Worm (Caenorhabditis elegans): ENCODE data around the gene dmsr-11.

The dmsr-11 gene

DNA sequence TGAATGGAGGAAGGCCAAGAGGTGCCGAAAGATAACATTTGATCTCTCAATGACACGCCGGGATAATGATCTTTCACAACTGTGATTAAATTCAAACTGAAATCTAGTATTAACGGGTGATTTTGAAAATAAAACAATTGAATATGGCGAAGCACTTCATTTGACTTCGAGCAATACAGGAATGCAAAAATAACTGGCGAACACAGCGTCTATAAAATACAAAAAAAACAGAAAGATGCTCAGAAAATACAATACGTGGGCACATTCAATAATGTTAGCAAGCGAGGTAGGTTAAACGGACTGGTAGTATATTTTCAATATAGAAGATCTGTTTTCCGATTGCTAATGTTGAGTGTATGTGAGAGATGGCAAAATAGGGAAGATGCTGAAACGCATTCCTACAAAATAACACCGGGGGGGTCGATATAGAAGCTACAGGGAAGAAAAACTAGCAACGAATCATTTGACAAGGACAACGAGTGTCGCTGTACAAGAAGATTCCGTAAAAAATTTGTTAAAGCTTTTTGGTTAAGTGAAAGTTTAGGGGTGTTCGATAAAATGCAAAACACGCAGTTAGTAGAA is 20.8 kb downstream of the dmsr-11 start (continued):
- no peak for TF ChIP-seq snpc-3.4 (tag; optimal IDR thresholded peaks at IDR 0.05)
- 0 out of 2 replicates have a peak, but pooled peaks have one; percentile 28 for TF ChIP-seq ceh-100 (GFP tag; IDR thresholded peaks at IDR 0.05)
- 0 out of 2 replicates have a peak, but pooled peaks have one; percentile 8 for TF ChIP-seq pbrm-1 (GFP tag; IDR thresholded peaks at IDR 0.05)
- TF ChIP-seq B0261.1 (tag; optimal IDR thresholded peaks at IDR 0.05): no peak
- TF ChIP-seq egl-18 (GFP tag; IDR thresholded peaks at IDR 0.05): no peak
- TF ChIP-seq akir-1 (GFP tag; optimal IDR thresholded peaks at IDR 0.05): no peak
- TF ChIP-seq hmg-1.2 (GFP tag; IDR thresholded peaks at IDR 0.05): peak; percentile 39
- peak; percentile 93 for TF ChIP-seq B0336.3 (GFP tag; IDR thresholded peaks at IDR 0.05)
- TF ChIP-seq cebp-1 (GFP tag; IDR thresholded peaks at IDR 0.05): no peak
- no peak for TF ChIP-seq cebp-1 (tag; optimal IDR thresholded peaks at IDR 0.05)
- TF ChIP-seq die-1 (tag; optimal IDR thresholded peaks at IDR 0.05): peak; percentile 34
- peak; percentile 50 for TF ChIP-seq xnd-1 (tag; optimal IDR thresholded peaks at IDR 0.05)
- peak; percentile 32 for TF ChIP-seq hrde-1 (tag; optimal IDR thresholded peaks at IDR 0.05; ENCODE audit: borderline replicate concordance)
- no peak for TF ChIP-seq F39B2.1 (GFP tag; IDR thresholded peaks at IDR 0.05)
- peak; percentile 60 for TF ChIP-seq snpc-4 (GFP tag; optimal IDR thresholded peaks at IDR 0.05)
- peak in 1 of 4 experiments; percentile 44 for TF ChIP-seq snpc-4 (tag; optimal IDR thresholded peaks at IDR 0.05)
- no peak for TF ChIP-seq ztf-28 (GFP tag; IDR thresholded peaks at IDR 0.05)
- TF ChIP-seq F33H1.4 (GFP tag; IDR thresholded peaks at IDR 0.05): peak; percentile 21; the same call in 1 of the 2 replicates
- peak; percentile 25 for TF ChIP-seq repo-1 (tag; optimal IDR thresholded peaks at IDR 0.05)
- peak; percentile 67 for TF ChIP-seq athp-1 (tag; optimal IDR thresholded peaks at IDR 0.05)
- TF ChIP-seq rcor-1 (GFP tag; IDR thresholded peaks at IDR 0.05): peak; percentile 45; the same call in 1 of the 2 replicates
- TF ChIP-seq tlf-1 (GFP tag; optimal IDR thresholded peaks at IDR 0.05): peak; percentile 75
- no peak for TF ChIP-seq K11D2.4 (GFP tag; IDR thresholded peaks at IDR 0.05)
- TF ChIP-seq F49E8.2 (tag; optimal IDR thresholded peaks at IDR 0.05; ENCODE audit: insufficient read depth): peak; percentile 66
- no peak for TF ChIP-seq lin-35 (GFP tag; optimal IDR thresholded peaks at IDR 0.05)
- TF ChIP-seq lsl-1 (GFP tag; optimal IDR thresholded peaks at IDR 0.05): peak; percentile 57
- TF ChIP-seq atf-7 (tag; optimal IDR thresholded peaks at IDR 0.05): peak; percentile 27
- peak; percentile 46 for TF ChIP-seq lin-54 (GFP tag; optimal IDR thresholded peaks at IDR 0.05)
- no peak for TF ChIP-seq sptf-2 (GFP tag; optimal IDR thresholded peaks at IDR 0.05)
- TF ChIP-seq ceh-91 (GFP tag; IDR thresholded peaks at IDR 0.05): no peak
- peak; percentile 45 for TF ChIP-seq F52B5.7 (tag; optimal IDR thresholded peaks at IDR 0.05)
- TF ChIP-seq lag-1 (GFP tag; IDR thresholded peaks at IDR 0.05): no peak
- TF ChIP-seq D2030.7 (GFP tag; IDR thresholded peaks at IDR 0.05): peak; percentile 45
- TF ChIP-seq Y79H2A.3 (GFP tag; conservative IDR thresholded peaks at IDR 0.05): peak; percentile 78
- TF ChIP-seq ztf-3 (GFP tag; optimal IDR thresholded peaks at IDR 0.05): no peak
- peak; percentile 65; the same call in 1 of the 2 replicates for TF ChIP-seq attf-6 (GFP tag; IDR thresholded peaks at IDR 0.05)
- TF ChIP-seq somi-1 (GFP tag; optimal IDR thresholded peaks at IDR 0.05): no peak
- TF ChIP-seq tbp1 (GFP tag; optimal IDR thresholded peaks at IDR 0.05): peak; percentile 32
- no peak for TF ChIP-seq ceh-27 (GFP tag; optimal IDR thresholded peaks at IDR 0.05)
- TF ChIP-seq nhr-90 (tag; optimal IDR thresholded peaks at IDR 0.05): no peak
- TF ChIP-seq dox-1 (GFP tag; IDR thresholded peaks at IDR 0.05): peak; percentile 58
- TF ChIP-seq madf-10 (tag; optimal IDR thresholded peaks at IDR 0.05): no peak
- TF ChIP-seq snpc-1.3 (tag; optimal IDR thresholded peaks at IDR 0.05; ENCODE audit: insufficient read depth): no peak
- no peak for TF ChIP-seq lsy-27 (tag; optimal IDR thresholded peaks at IDR 0.05; ENCODE audit: borderline replicate concordance, insufficient read depth)
- no peak for TF ChIP-seq C06A6.2 (GFP tag; conservative IDR thresholded peaks at IDR 0.05)
- TF ChIP-seq chd-7 (tag; optimal IDR thresholded peaks at IDR 0.05): no peak
- TF ChIP-seq ztf-26 (tag; optimal IDR thresholded peaks at IDR 0.05): no peak

Measured in whole organism, young adult.